Worm (Caenorhabditis elegans) whole organism, dauer: Measurements from ENCODE around the gene scl-3.

Experiments
- unc-62 ChIP-seq: sonication (generic microtip); optimal IDR thresholded peaks from 2 replicates; lab custom pipeline; 2017; ENCODE audit warnings: missing biosample characterization, missing genetic modification reagents, missing genetic modification characterization

Gene scl-3

DNA sequence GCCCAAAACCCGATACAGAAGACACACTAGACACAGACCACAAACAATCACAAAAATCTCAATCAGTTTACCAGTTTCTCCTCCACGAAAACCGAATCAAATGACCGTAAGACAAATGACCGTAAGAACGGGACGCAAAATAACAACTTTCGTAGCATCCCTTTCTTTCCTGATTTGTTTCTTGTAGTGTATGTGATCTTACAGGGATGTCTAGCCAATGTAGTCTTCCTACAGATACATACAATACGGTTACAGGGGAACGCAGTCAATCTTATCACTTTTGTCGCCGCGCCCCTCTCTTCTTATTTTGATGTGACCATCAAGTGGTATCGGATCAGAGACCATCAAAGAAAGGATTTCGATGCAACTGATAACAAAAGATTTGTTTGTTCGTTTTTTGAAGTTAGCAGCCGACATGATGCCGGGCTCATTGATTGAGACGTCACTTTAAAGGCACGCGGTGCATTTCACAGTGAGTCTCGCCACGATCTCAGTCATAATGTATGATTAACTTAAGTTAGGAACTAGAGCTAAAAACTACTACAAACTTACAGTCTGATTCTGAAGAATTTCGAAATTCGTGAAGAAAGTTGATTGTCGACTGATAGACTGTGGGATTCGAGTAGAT lies 16.4 kb downstream of the scl-3 start:
- TF ChIP-seq unc-62 (GFP tag; lab: Kevin White, UChicago) = no peak

- TF ChIP-seq unc-62 (GFP tag; lab: Kevin White, UChicago) = no peak
These were observed 17.2 kb downstream of the scl-3 start, which contains the start of gene C39E9.7 for ce11 chrIV:13076620-13077019. TSS of gene C39E9.7 (minus strand) at chrIV:13076720.

DNA sequence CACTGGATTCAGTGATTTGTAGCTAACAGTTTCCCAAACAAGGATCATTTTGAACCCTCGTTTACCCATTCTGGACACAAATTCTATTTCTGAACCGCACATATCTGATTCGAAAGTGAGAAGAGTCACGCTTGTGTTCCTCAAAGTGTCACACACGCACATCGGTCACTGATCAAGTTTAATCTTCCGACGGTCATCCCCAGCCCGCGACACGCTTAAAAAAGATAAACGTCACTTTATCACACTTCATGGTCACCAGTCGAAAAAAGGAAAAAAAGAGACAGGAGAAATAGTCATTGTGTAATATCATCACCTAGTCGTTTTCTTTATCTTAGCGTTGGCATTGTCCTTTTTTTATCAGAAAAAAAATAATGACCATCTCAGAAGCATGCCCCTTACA lies 18.3 kb downstream of the scl-3 start:
- no peak for TF ChIP-seq unc-62 (GFP tag; lab: Kevin White, UChicago)

DNA sequence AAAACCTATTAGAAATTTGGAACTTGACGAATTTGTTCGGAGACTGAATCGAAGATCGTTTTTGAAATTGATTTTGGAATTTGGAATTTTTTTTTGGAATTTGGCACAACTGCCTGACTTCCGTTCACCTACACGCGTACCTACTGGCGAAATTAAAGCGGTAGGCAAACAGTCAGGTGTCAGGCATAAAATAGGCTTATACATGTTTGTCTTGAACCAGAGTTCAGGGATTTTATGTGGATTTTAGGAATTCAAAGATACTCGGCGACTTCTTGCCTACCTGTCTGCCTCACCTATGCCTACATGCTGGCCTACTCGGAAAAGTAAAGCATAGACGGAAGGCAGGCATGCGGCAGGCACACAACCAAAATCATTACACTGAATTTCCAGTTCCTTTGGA lies 19.0 kb downstream of the scl-3 start:
- TF ChIP-seq unc-62 (GFP tag; lab: Kevin White, UChicago) = no peak

DNA sequence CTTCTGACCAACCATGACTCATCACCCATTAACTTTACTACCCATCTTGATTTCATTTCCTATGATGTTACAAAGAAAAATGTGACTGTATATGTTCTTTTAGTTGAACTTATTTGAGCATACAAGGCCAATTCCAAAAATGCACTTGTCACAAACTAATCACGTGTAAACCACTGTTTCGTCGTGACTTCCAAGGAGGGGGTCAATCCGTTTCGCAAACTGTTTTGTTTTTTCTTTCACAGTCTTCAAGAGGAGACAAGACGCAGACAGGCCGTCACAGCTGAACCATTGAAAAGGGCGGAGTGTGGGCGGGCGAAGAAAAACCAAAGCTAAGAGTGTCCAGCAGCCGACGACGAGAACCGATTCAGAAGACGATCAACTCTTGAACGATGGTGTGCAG lies 19.7 kb downstream of the scl-3 start, which contains the start of gene C39E9.8:
TSS of gene C39E9.8 (plus strand) at position 328 of the 400 bp plus-strand sequence.
- no peak for TF ChIP-seq unc-62 (GFP tag; lab: Kevin White, UChicago)

DNA sequence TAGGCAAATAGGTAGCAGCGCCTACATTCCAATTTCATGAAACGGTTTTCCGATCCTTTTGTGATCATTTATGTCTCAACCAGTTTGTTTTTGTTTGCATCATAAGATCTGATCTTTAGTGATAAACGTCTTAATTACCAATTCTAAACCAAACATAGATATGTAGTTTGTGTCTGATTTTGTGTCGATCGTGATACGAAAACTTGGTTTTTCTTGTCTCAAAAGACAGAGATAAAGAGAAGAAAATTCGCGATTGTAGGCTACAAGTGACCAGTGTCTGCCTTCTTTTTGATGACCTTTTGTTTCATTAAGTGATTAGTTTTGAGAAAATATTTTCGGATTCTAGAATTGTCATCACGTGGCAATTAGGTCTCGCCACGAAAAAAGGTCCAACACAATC lies 20.8 kb downstream of the scl-3 start:
- TF ChIP-seq unc-62 (GFP tag; lab: Kevin White, UChicago) = no peak

- no peak for TF ChIP-seq unc-62 (GFP tag; lab: Kevin White, UChicago)
These were observed 21.5 kb downstream of the scl-3 start for ce11 chrIV:13080861-13081260.

ce11 chrIV:13082106-13082505 lies 22.7 kb downstream of the scl-3 start:
- TF ChIP-seq unc-62 (GFP tag; lab: Kevin White, UChicago) = no peak

DNA sequence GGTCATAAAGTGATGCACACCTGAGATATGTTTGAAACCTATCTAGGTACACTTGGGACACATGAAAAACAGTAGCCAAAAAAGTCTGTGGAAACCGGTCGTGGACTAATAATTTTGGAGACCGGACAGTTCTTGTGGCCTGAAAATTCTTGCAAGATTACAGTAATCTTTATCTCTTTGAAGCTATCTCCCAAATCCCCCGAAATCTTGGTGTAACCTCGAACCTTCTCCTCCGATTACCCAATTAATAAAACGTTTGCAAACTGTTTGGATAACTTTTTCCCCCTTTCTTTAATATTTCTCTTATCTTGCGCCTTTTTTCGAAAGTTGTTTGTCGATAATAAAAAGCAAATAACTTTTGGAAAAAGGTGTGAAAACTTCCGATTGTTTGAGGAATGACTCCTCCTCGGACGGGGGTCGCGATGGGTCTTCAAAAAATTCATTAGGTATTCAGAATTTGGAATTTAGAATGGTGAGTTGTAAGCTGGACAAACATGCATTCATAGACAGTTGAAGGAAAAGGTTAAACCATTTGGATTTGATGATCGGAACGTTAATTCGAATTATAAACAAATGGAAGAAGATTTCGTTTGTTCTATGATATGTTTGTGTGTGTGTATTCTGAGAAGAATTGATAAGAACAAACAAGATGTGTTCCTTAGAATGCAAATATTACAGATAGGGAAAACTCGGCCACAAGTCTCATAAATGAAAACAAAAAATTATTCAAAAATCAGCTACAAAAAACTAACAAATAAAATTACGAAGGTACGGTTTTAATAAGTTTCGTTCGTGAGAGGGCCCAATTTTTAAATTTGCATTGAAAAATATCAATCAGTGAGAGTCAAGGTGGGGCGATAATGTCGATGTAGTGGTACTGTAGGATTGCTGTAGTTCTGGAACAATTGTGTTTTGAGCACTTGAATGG lies 23.7 kb downstream of the scl-3 start:
- TF ChIP-seq unc-62 (GFP tag; lab: Kevin White, UChicago) = no peak

DNA sequence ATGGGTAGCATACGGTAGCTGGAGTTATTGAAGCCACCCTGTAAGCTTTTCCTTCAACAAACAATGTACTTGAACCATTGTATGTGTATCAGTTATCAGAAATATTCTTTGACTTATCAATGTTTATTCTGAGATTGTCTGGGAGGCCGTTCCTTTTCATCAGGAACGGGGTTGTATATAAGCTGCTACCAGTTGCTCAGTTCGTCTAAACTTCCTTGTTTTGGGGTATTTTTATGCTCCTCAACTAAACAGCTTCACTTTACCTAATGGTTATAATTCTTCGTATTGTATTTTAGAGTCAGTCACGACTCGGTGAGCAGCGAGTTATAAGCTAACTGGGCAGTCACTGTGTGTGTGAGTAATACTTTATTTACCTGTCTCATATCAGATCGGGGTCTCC lies 26.3 kb downstream of the scl-3 start:
- no peak for TF ChIP-seq unc-62 (GFP tag; lab: Kevin White, UChicago)

DNA sequence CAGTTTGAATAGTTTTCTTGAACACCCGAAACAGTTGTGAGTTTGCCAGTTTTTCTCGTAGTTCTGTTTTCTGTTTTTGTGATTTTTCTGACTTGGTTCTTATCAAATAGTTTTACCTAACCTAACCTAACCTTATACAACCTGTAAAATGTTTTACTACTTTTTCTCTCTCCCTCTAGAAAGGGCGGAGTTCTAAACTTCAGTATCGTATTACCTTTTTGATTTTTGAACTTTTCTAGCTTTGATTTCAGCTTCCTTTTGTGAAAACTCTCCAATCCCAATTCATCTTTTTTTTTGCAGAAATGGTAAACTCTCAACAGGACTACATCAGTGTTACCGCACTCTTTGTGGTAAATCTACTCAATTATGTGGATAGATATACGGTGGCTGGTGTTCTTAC lies 27.3 kb downstream of the scl-3 start, which contains the start of gene spin-2:
TSS of gene spin-2 (plus strand) at position 301 of the 400 bp plus-strand sequence.
- TF ChIP-seq unc-62 (GFP tag; lab: Kevin White, UChicago) = no peak

DNA sequence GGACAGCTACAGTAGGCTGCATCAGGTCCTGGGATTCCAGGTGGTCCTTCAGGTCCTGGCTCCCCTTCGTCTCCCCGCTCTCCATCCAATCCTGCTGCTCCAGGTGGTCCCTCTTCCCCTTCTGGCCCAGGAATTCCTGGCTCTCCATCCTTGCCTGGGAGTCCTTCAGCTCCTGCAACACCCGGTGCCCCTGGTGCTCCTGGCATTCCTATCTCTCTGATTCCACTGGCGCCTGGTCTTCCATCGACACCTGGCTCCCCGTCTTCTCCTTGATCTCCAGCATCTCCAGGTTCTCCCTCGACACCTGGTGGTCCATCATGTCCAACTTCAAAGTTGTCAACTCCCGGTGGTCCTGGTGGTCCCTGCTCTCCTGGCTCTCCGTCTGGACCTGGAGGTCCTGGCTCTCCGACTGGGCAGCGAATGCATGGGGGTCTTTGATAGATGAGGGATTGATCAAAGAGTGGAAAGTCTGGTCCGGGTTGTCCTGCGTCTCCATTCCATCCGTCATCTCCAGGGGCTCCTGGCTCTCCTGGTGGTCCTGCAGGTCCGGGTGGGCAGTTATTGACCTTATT lies 30.4 kb downstream of the scl-3 start:
- no peak for TF ChIP-seq unc-62 (GFP tag; lab: Kevin White, UChicago)

DNA sequence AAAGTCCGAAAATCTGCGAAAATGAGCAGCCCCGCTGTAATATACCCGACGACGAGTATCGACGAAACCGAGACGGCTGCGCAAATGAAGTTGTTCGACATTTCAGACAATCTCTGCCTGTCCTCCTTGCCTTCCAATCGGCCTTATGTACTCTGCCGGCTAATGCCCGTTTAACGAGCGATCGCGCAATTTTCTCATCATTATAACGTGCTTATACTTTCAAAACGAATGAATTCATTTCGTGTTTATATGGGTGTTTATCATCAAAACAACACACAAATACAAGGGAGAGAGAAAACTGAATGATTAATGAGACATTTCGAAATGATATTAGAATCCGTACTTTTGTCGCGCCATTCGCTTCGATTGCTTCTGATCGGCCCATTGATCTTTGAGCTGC lies 31.6 kb downstream of the scl-3 start, which contains the start of gene col-132:
TSS of gene col-132 (minus strand) at position 101 of the 400 bp plus-strand sequence.
- no peak for TF ChIP-seq unc-62 (GFP tag; lab: Kevin White, UChicago)

DNA sequence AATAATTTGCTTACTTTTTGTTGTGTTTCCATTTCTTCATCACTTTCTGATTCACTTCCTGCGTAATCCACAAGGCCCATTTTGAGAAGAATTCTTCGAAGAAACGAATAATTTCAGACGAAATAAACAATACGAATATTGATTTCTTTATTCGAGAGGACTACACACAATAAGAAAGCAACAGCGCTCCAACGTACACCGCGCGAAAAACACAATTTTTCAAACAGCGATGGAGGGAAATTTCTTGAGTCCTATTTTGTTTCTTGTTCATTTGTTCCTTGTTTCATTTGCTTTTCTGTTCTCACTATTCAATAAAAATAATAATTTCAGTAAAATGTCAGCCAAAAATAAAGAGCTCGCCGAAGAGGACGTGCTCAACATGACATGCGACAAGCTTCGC lies 34.3 kb downstream of the scl-3 start, which contains the start of the genes prcc-1 and C39E9.12:
TSS of gene prcc-1 (minus strand) at position 119 of the 400 bp plus-strand sequence.
TSS of gene C39E9.12 (plus strand) at position 331 of the 400 bp plus-strand sequence.
- no peak for TF ChIP-seq unc-62 (GFP tag; lab: Kevin White, UChicago)

- no peak for TF ChIP-seq unc-62 (GFP tag; lab: Kevin White, UChicago)
These were observed 36.1 kb downstream of the scl-3 start, which contains the start of gene rfc-3 for ce11 chrIV:13095462-13095861. TSS of gene rfc-3 (plus strand) at chrIV:13095762.

- TF ChIP-seq unc-62 (GFP tag; lab: Kevin White, UChicago) = no peak
These were observed 37.4 kb downstream of the scl-3 start for ce11 chrIV:13096778-13097177.
